Fruit fly (Drosophila melanogaster): ENCODE results near the gene Diap1.

Diap1 gene

dm6 chr3L:16045831-16046336, 5.0 kb downstream of the Diap1 start (continued):
- TF ChIP-seq fd85E (GFP tag; optimal IDR thresholded peaks at IDR 0.05): peak; percentile 88
- TF ChIP-seq Hr39 (GFP tag; optimal IDR thresholded peaks at IDR 0.05): peak; percentile 92
- peak; percentile 91 for TF ChIP-seq CG10631 (GFP tag; optimal IDR thresholded peaks at IDR 0.05)
- TF ChIP-seq acj6 (GFP tag; optimal IDR thresholded peaks at IDR 0.05): peak; percentile 95
- peak; percentile 96 for TF ChIP-seq eg (GFP tag; IDR thresholded peaks at IDR 0.05)
- TF ChIP-seq cyc (GFP tag; optimal IDR thresholded peaks at IDR 0.05): peak; percentile 92
- TF ChIP-seq Smox (GFP tag; optimal IDR thresholded peaks at IDR 0.05): peak; percentile 94
- TF ChIP-seq CG6854 (GFP tag; optimal IDR thresholded peaks at IDR 0.05): peak; percentile 85
- peak; percentile 98 for TF ChIP-seq CG6163 (GFP tag; IDR thresholded peaks at IDR 0.05)

- peak; percentile 39 for TF ChIP-seq net (GFP tag; optimal IDR thresholded peaks at IDR 0.05)
- TF ChIP-seq eg (GFP tag; IDR thresholded peaks at IDR 0.05): peak; percentile 26; the same call in 2 of the 3 replicates
- peak; percentile 21 for TF ChIP-seq lz (GFP tag; optimal IDR thresholded peaks at IDR 0.05)
- no peak; the same call in 1 of the 2 replicates for TF ChIP-seq CG11294 (GFP tag; IDR thresholded peaks at IDR 0.05)
- no peak for TF ChIP-seq CG8319 (GFP tag; optimal IDR thresholded peaks at IDR 0.05)
- TF ChIP-seq CG10631 (GFP tag; optimal IDR thresholded peaks at IDR 0.05): peak; percentile 60
- no peak for TF ChIP-seq CG16779 (tag; optimal IDR thresholded peaks at IDR 0.05)
- no peak for TF ChIP-seq Ets21C (GFP tag; optimal IDR thresholded peaks at IDR 0.05)
- peak; percentile 72 for TF ChIP-seq CG6163 (GFP tag; IDR thresholded peaks at IDR 0.05)
- TF ChIP-seq Blimp-1 (GFP tag; optimal IDR thresholded peaks at IDR 0.05): no peak
- TF ChIP-seq CG32006 (GFP tag; optimal IDR thresholded peaks at IDR 0.05): peak; percentile 58
- peak; percentile 34 for TF ChIP-seq OdsH (GFP tag; optimal IDR thresholded peaks at IDR 0.05)
- TF ChIP-seq fkh (GFP tag; optimal IDR thresholded peaks at IDR 0.05): no peak
- TF ChIP-seq salr (GFP tag; optimal IDR thresholded peaks at IDR 0.05): peak in 1 of 2 experiments; percentile 64
- TF ChIP-seq dsx (GFP tag; optimal IDR thresholded peaks at IDR 0.05; ENCODE audit: poor library complexity, severe bottlenecking): peak; percentile 74
- TF ChIP-seq dac (GFP tag; optimal IDR thresholded peaks at IDR 0.05): no peak
- no peak for TF ChIP-seq CG6276 (GFP tag; optimal IDR thresholded peaks at IDR 0.05)
- peak; percentile 37 for TF ChIP-seq Eip75B (GFP tag; optimal IDR thresholded peaks at IDR 0.05)
- peak; percentile 48 for TF ChIP-seq CG8632 (GFP tag; optimal IDR thresholded peaks at IDR 0.05)
- no peak for TF ChIP-seq fd59A (GFP tag; optimal IDR thresholded peaks at IDR 0.05)
- TF ChIP-seq Met (GFP tag; optimal IDR thresholded peaks at IDR 0.05): peak; percentile 28
- TF ChIP-seq Hr39 (GFP tag; optimal IDR thresholded peaks at IDR 0.05): peak; percentile 16
- no peak for TF ChIP-seq CG6854 (GFP tag; optimal IDR thresholded peaks at IDR 0.05)
- TF ChIP-seq CG3919 (GFP tag; optimal IDR thresholded peaks at IDR 0.05): peak; percentile 30
- TF ChIP-seq CG6792 (GFP tag; optimal IDR thresholded peaks at IDR 0.05): peak; percentile 50
- peak in 1 of 2 experiments; percentile 11 for TF ChIP-seq ss (GFP tag; optimal IDR thresholded peaks at IDR 0.05)
- TF ChIP-seq pdm3 (GFP tag; optimal IDR thresholded peaks at IDR 0.05): peak; percentile 2
- peak; percentile 42 for TF ChIP-seq Hr4 (GFP tag; optimal IDR thresholded peaks at IDR 0.05)
- no peak for TF ChIP-seq Sox14 (GFP tag; optimal IDR thresholded peaks at IDR 0.05)
- no peak for TF ChIP-seq CG31627 (GFP tag; optimal IDR thresholded peaks at IDR 0.05)
- TF ChIP-seq acj6 (GFP tag; optimal IDR thresholded peaks at IDR 0.05): peak; percentile 40
- no peak for TF ChIP-seq fd85E (GFP tag; optimal IDR thresholded peaks at IDR 0.05)
- peak; percentile 36 for TF ChIP-seq CG11762 (GFP tag; optimal IDR thresholded peaks at IDR 0.05; ENCODE audit: insufficient read depth)
- no peak for TF ChIP-seq cyc (GFP tag; optimal IDR thresholded peaks at IDR 0.05)
- no peak for TF ChIP-seq CG10669 (GFP tag; optimal IDR thresholded peaks at IDR 0.05)
- TF ChIP-seq vri (GFP tag; optimal IDR thresholded peaks at IDR 0.05): no peak
- TF ChIP-seq Ets96B (tag; optimal IDR thresholded peaks at IDR 0.05): peak; percentile 55
- peak; percentile 30 for TF ChIP-seq achi (GFP tag; optimal IDR thresholded peaks at IDR 0.05)
- TF ChIP-seq CG6808 (GFP tag; optimal IDR thresholded peaks at IDR 0.05): no peak
- no peak for TF ChIP-seq Hr38 (GFP tag; optimal IDR thresholded peaks at IDR 0.05)
- peak; percentile 92 for TF ChIP-seq Eip78C (GFP tag)
- no peak for TF ChIP-seq CG1621 (tag; optimal IDR thresholded peaks at IDR 0.05)
- peak; percentile 41 for TF ChIP-seq Smox (GFP tag; optimal IDR thresholded peaks at IDR 0.05)
- no peak for TF ChIP-seq Sox102F (GFP tag; optimal IDR thresholded peaks at IDR 0.05)
- TF ChIP-seq Lpt (GFP tag; optimal IDR thresholded peaks at IDR 0.05): no peak
- no peak for TF ChIP-seq CG9139 (GFP tag; optimal IDR thresholded peaks at IDR 0.05)
Observed at dm6 chr3L:16045083-16045830, 5.6 kb downstream of the Diap1 start.
